Fruit fly (Drosophila melanogaster) whole organism, embryonic: Measurements from ENCODE around the gene Psf3.
A peak's percentile ranks its signal among the peaks of the same experiment; 100 is the strongest.

Experiments
- Ada2b ChIP-seq: fragments of 200-800 bp; sonication (Bioruptor generic); IDR thresholded peaks from 2 replicates; pipeline ENCODE4 v1.3.6; 2022; ENCODE audit warnings: missing biosample characterization, missing genetic modification characterization
- BEAF-32 ChIP-seq: fragments of 200-800 bp; sonication (Bioruptor generic); optimal IDR thresholded peaks from 3 replicates; lab custom pipeline; 2017; ENCODE audit warnings: missing biosample characterization, missing genetic modification characterization, mild to moderate bottlenecking, moderate library complexity, missing genetic modification reagents
- Bdp1 ChIP-seq: fragments of 200-800 bp; sonication (Bioruptor generic); optimal IDR thresholded peaks from 3 replicates; lab custom pipeline; 2016; ENCODE audit warnings: missing biosample characterization, missing genetic modification characterization
- CG18764 ChIP-seq: fragments of 200-800 bp; sonication (Bioruptor generic); optimal IDR thresholded peaks from 3 replicates; lab custom pipeline; 2016; ENCODE audit warnings: missing biosample characterization, missing genetic modification characterization
- CG3065 ChIP-seq: fragments of 200-800 bp; sonication (Bioruptor generic); optimal IDR thresholded peaks from 2 replicates; lab custom pipeline; 2016; ENCODE audit warnings: missing biosample characterization, missing genetic modification characterization
- CG31441 ChIP-seq: fragments of 200-800 bp; sonication (Bioruptor generic); IDR thresholded peaks from 2 replicates; pipeline ENCODE4 v1.3.6; 2022; ENCODE audit warnings: missing biosample characterization, missing genetic modification characterization
- CG8359 ChIP-seq: fragments of 200-800 bp; sonication (Bioruptor generic); optimal IDR thresholded peaks from 2 replicates; lab custom pipeline; 2017; ENCODE audit warnings: missing biosample characterization, mild to moderate bottlenecking, missing genetic modification characterization, borderline replicate concordance
- CG9215 ChIP-seq: fragments of 200-800 bp; sonication (Bioruptor generic); IDR thresholded peaks from 2 replicates; pipeline ENCODE4 v1.3.6; 2022; ENCODE audit warnings: missing biosample characterization, missing genetic modification characterization
- Dad ChIP-seq: fragments of 200-800 bp; sonication (Bioruptor generic); optimal IDR thresholded peaks from 3 replicates; lab custom pipeline; 2016; ENCODE audit warnings: missing biosample characterization, missing genetic modification characterization
- Dek ChIP-seq: fragments of 200-800 bp; sonication (Bioruptor generic); optimal IDR thresholded peaks from 3 replicates; lab custom pipeline; 2019; ENCODE audit warnings: missing biosample characterization, mild to moderate bottlenecking, missing genetic modification characterization, moderate library complexity
- H15 ChIP-seq: fragments of 200-800 bp; sonication (Bioruptor generic); IDR thresholded peaks from 3 replicates; pipeline ENCODE4 v1.3.6; 2022; ENCODE audit warnings: missing biosample characterization, missing genetic modification characterization
- ranshi ChIP-seq: fragments of 200-800 bp; sonication (Bioruptor generic); IDR thresholded peaks from 2 replicates; pipeline ENCODE4 v1.3.6; 2022; ENCODE audit warnings: missing biosample characterization, missing genetic modification characterization
- sisA ChIP-seq: fragments of 200-800 bp; sonication (Bioruptor generic); IDR thresholded peaks from 2 replicates; pipeline ENCODE4 v1.3.6; 2022; ENCODE audit warnings: missing biosample characterization, missing genetic modification characterization
- slp2 ChIP-seq: fragments of 200-800 bp; sonication (Bioruptor generic); optimal IDR thresholded peaks from 2 replicates; lab custom pipeline; 2016; ENCODE audit warnings: missing biosample characterization, missing genetic modification characterization

- TF ChIP-seq CG8359 (GFP tag; lab: Kevin White, UChicago), result no peak
- no peak for TF ChIP-seq ranshi (GFP tag; lab: Robert Waterston, UW)
- TF ChIP-seq CG9215, result no peak
- TF ChIP-seq slp2 (GFP tag; lab: Kevin White, UChicago), result no peak
- TF ChIP-seq BEAF-32 (GFP tag; lab: Kevin White, UChicago), result peak; percentile 63
- TF ChIP-seq Bdp1, result no peak
- no peak for TF ChIP-seq Dad
- TF ChIP-seq H15 (GFP tag; lab: Robert Waterston, UW), result no peak
- TF ChIP-seq Ada2b (GFP tag; lab: Robert Waterston, UW), result no peak
- TF ChIP-seq CG31441 (GFP tag; lab: Robert Waterston, UW), result no peak
- no peak for TF ChIP-seq sisA (GFP tag; lab: Robert Waterston, UW)
- no peak for TF ChIP-seq Dek (tag; lab: Kevin White, UChicago)
- TF ChIP-seq CG3065 (GFP tag; lab: Kevin White, UChicago), result no peak
- TF ChIP-seq CG18764 (GFP tag; lab: Kevin White, UChicago), result no peak
Observed at dm6 chrX:10367801-10368203, 17.9 kb downstream of the Psf3 start, which contains the start of gene CG17841.
